Fruit fly (Drosophila melanogaster): Measurements from ENCODE around the gene prt.

The prt gene

DNA sequence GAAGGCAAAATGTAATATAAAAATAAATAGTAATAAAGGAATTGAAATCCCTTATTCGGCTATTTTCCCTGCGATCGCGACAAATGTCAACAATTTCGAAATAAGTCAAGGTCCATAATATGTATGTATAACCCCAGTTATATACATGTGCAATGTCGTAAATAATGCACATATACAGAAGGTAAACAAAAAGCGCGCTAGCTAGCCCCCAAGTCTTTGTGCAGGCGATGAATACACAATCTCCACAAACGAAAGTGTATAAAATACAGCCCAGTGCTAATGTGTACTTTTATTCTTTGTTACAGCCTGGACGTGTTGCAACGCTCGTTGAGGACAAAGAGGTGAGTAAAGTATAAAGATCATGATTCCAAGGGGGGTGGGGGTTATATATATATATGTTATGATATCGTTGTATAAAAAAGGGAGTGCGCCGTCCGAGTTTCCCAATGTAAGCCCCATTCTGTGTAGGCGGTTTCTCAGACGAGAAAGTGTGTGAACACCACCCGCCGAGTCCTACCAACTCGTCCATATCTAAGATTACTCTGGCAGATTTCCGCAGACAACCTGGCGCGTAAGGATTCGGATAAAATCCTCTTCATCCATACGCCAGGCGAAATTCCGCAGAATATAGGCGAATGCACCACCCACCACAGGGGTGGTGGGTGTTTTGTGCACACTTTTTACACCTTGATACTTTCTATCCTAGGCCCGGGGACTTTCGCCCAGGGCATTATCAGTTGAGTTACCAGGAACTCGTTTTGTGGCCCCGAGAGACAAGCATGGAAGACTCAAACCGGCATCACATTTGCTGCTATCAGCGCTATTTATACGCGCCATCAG lies 31.0 kb upstream of the prt start:
- TF ChIP-seq psq (optimal IDR thresholded peaks at IDR 0.05) (no peak), Dll (optimal IDR thresholded peaks at IDR 0.05) (no peak)

DNA sequence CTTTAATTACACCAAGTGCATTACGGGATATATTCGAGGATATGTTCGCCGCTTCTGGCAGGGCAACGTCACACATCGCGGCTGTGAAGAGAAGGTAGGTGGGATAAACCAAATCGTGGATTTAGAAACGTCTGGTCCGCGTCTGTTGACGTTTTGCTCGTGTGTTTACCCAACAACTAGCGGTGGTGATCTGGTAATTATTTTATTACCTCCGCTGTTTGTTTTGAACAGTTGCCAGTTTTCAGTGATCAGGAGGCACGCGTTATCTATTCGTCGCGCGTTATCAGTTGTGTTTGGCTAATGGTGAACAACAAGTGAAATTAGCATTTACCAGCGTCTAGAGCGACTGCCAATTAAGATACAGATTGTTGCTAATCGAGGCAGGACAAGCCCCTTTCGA lies 30.2 kb upstream of the prt start:
- TF ChIP-seq usp (GFP tag; optimal IDR thresholded peaks at IDR 0.05) (no peak), psq (optimal IDR thresholded peaks at IDR 0.05) (no peak), EcR (GFP tag; optimal IDR thresholded peaks at IDR 0.05) (no peak), Dll (optimal IDR thresholded peaks at IDR 0.05) (no peak), pan (optimal IDR thresholded peaks at IDR 0.05) (no peak), CG8478 (optimal IDR thresholded peaks at IDR 0.05) (no peak)

- no peak for TF ChIP-seq EcR (GFP tag; optimal IDR thresholded peaks at IDR 0.05)
- no peak for TF ChIP-seq CG8478 (optimal IDR thresholded peaks at IDR 0.05)
- TF ChIP-seq Dll (optimal IDR thresholded peaks at IDR 0.05), result no peak
- no peak for TF ChIP-seq usp (GFP tag; optimal IDR thresholded peaks at IDR 0.05)
- TF ChIP-seq pan (optimal IDR thresholded peaks at IDR 0.05), result no peak
- no peak for TF ChIP-seq psq (optimal IDR thresholded peaks at IDR 0.05)
Observed at dm6 chr3R:23728086-23728485, 29.3 kb upstream of the prt start.

DNA sequence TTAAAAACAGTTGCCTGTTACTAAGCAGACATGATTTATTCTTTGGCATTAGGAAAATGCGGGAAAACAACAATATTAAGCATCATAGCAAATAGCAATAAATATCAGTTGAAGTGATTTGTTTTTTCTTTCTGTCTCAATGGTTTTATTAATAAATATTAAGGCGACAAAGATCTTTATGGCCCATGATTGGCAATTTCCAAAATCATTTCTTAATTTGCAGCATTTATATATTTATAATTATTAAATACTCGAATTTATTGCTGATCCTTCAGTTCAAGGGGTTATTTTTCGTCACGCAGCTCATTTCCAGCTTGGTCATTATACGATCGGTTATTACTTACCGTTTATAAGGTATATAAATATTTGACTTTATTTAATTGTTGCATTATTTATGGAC lies 28.8 kb upstream of the prt start:
- TF ChIP-seq usp (GFP tag; optimal IDR thresholded peaks at IDR 0.05) (no peak), CG8478 (optimal IDR thresholded peaks at IDR 0.05) (no peak), Dll (optimal IDR thresholded peaks at IDR 0.05) (no peak), pan (optimal IDR thresholded peaks at IDR 0.05) (no peak), psq (optimal IDR thresholded peaks at IDR 0.05) (no peak), EcR (GFP tag; optimal IDR thresholded peaks at IDR 0.05) (no peak)

DNA sequence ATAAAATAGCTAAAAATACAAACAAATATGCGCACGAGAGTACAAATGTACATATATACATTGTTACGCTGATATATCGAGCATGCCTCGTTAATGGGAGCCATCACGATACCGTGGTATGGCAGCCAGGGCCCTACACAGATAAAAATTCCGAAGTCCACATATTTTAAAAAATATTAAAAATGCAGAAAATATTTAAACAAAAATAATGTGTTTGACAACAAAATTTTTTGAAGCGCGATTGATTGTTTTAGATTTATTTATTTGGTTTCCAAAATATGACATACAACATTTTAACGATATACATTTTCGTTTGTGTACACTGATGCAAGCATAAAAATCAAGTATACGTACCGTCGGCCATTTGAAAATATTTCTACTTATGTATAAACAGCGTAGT lies 27.9 kb upstream of the prt start:
- TF ChIP-seq usp (GFP tag; optimal IDR thresholded peaks at IDR 0.05) (no peak), pan (optimal IDR thresholded peaks at IDR 0.05) (no peak), psq (optimal IDR thresholded peaks at IDR 0.05) (no peak), CG8478 (optimal IDR thresholded peaks at IDR 0.05) (no peak), Dll (optimal IDR thresholded peaks at IDR 0.05) (no peak), EcR (GFP tag; optimal IDR thresholded peaks at IDR 0.05) (no peak)

- TF ChIP-seq usp (GFP tag; optimal IDR thresholded peaks at IDR 0.05), result no peak
- TF ChIP-seq psq (optimal IDR thresholded peaks at IDR 0.05), result no peak
- TF ChIP-seq pan (optimal IDR thresholded peaks at IDR 0.05), result no peak
- no peak for TF ChIP-seq Dll (optimal IDR thresholded peaks at IDR 0.05)
- no peak for TF ChIP-seq EcR (GFP tag; optimal IDR thresholded peaks at IDR 0.05)
- TF ChIP-seq CG8478 (optimal IDR thresholded peaks at IDR 0.05), result no peak
Observed at dm6 chr3R:23725711-23726349, 27.0 kb upstream of the prt start.

DNA sequence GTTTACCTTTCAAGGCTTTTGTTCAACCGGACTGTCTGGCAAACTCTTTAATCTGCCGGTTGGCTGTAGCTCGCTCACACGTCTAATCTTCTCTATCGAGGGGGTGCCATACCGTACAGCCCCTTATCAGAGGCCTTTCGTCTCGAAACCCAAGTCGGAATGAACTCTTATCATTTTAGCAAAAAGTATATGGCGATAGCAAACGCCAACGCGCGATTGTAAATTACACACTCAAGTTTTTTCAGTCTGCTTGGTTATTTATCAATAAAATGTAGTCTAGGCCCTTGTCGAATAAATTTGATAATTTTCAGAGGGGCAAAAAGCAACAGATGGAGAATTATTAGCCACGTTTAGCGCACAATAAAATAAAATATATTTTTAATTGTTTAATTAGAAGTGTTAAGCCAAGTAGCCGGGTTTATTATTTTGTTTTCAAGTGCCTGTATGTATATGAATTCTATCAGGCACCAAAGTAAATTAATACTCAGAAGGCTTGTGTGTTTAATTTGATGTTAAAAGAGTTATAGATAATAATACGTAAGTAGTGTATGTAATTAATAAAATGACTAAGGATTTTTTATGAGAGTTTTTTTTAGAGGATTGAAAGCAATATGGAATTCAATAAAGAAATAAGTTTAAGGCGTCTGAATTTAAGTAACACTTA lies 26.1 kb upstream of the prt start:
- TF ChIP-seq Dll (optimal IDR thresholded peaks at IDR 0.05), result no peak
- TF ChIP-seq psq (optimal IDR thresholded peaks at IDR 0.05), result no peak
- no peak for TF ChIP-seq EcR (GFP tag; optimal IDR thresholded peaks at IDR 0.05)
- TF ChIP-seq usp (GFP tag; optimal IDR thresholded peaks at IDR 0.05), result no peak
- no peak for TF ChIP-seq CG8478 (optimal IDR thresholded peaks at IDR 0.05)
- TF ChIP-seq pan (optimal IDR thresholded peaks at IDR 0.05), result no peak

dm6 chr3R:23723381-23724034 lies 24.7 kb upstream of the prt start:
- peak in 1 of 2 experiments; percentile 11 for TF ChIP-seq EcR (GFP tag; optimal IDR thresholded peaks at IDR 0.05)
- no peak for TF ChIP-seq psq (optimal IDR thresholded peaks at IDR 0.05)

- TF ChIP-seq psq (optimal IDR thresholded peaks at IDR 0.05) (no peak), Dll (optimal IDR thresholded peaks at IDR 0.05) (no peak), usp (GFP tag; optimal IDR thresholded peaks at IDR 0.05) (no peak), CG8478 (optimal IDR thresholded peaks at IDR 0.05) (no peak), pan (optimal IDR thresholded peaks at IDR 0.05) (no peak), EcR (GFP tag; optimal IDR thresholded peaks at IDR 0.05) (no peak)
Observed at dm6 chr3R:23722680-23723372, 24.0 kb upstream of the prt start, which contains the start of gene CG10365. CG10365 (plus strand) TSS chr3R:23723331.

DNA sequence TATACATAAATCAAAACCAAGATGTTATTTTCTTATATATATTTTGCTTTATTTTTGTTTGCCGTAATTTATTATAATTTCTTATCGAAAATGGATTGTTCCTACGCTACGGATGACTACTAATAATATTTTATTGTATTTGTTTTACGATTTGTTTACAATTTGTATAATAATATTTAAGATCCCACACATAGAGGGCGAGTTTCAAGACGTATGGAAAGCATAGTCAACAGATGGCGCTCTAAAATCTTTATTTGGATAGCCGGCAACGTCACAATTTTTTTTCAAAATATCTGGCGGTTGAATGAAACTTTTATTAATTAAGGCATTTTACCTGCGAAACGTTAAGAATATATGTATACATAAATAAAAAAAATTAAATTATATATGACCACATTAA lies 23.1 kb upstream of the prt start:
- TF ChIP-seq psq (optimal IDR thresholded peaks at IDR 0.05) (no peak), pan (optimal IDR thresholded peaks at IDR 0.05) (no peak), EcR (GFP tag; optimal IDR thresholded peaks at IDR 0.05) (no peak), usp (GFP tag; optimal IDR thresholded peaks at IDR 0.05) (no peak), CG8478 (optimal IDR thresholded peaks at IDR 0.05) (no peak), Dll (optimal IDR thresholded peaks at IDR 0.05) (no peak)

dm6 chr3R:23721525-23721924 lies 22.7 kb upstream of the prt start, which contains the start of gene CG10232:
CG10232 (minus strand) TSS chr3R:23721625.
- TF ChIP-seq psq (optimal IDR thresholded peaks at IDR 0.05) (no peak), usp (GFP tag; optimal IDR thresholded peaks at IDR 0.05) (no peak), CG8478 (optimal IDR thresholded peaks at IDR 0.05) (no peak), Dll (optimal IDR thresholded peaks at IDR 0.05) (no peak), pan (optimal IDR thresholded peaks at IDR 0.05) (no peak), EcR (GFP tag; optimal IDR thresholded peaks at IDR 0.05) (no peak)

Measured in whole organism.